Comparison of ENCODE assay signal across 3 worm cellular contexts in the genomic region with DNA sequence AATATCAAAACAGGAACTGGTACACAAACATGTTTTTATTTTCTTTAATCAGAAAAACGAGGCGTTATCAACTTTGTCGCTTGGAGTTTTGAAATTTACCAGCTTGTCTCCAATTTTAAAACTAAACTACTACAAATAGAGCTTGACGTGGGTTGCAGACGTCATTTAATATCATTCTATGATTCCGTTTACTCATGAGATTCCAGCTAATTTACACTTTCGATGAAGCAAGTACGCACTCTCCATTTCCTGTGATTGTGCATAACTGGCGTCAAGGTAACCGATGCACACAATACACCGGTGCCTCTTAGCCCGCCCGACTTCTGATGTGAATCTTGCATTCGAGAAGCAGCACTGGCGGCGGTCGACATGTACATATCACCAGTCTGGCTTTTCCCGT.
TF ChIP-seq lines count a peak whose summit lies in the region.

No protein-coding gene starts in this region.

TF ChIP-seq in whole organism, L1 larva, 84 proteins besides CTCF, POLR2A, EP300 and RAD21 (continues in another document):
- TF ChIP-seq F16B12.6 (tag; optimal IDR thresholded peaks at IDR 0.05; lab: Kevin White, UChicago) (no peak), xbp-1 (tag; optimal IDR thresholded peaks at IDR 0.05; lab: Kevin White, UChicago) (no peak), aly-2 (tag; optimal IDR thresholded peaks at IDR 0.05; lab: Kevin White, UChicago) (no peak), Y116A8C.19 (tag; optimal IDR thresholded peaks at IDR 0.05; lab: Kevin White, UChicago; ENCODE audit: borderline replicate concordance) (no peak), nhr-28 (tag; optimal IDR thresholded peaks at IDR 0.05; lab: Kevin White, UChicago) (no peak), dsc-1 (tag; optimal IDR thresholded peaks at IDR 0.05; lab: Kevin White, UChicago) (peak; percentile 24), sox-4 (tag; optimal IDR thresholded peaks at IDR 0.05; lab: Kevin White, UChicago) (peak; percentile 62), fkh-8 (tag; optimal IDR thresholded peaks at IDR 0.05; lab: Kevin White, UChicago) (peak; percentile 97), swsn-7 (tag; optimal IDR thresholded peaks at IDR 0.05; lab: Kevin White, UChicago) (peak; percentile 37), lsy-2 (tag; optimal IDR thresholded peaks at IDR 0.05; lab: Kevin White, UChicago) (no peak), lir-3 (tag; optimal IDR thresholded peaks at IDR 0.05; lab: Kevin White, UChicago; ENCODE audit: poor library complexity) (no peak), fkh-10 (GFP tag; optimal IDR thresholded peaks at IDR 0.05; lab: Kevin White, UChicago) (peak; percentile 43), ceh-63 (GFP tag; optimal IDR thresholded peaks at IDR 0.05; lab: Kevin White, UChicago) (no peak), tbx-2 (tag; optimal IDR thresholded peaks at IDR 0.05; lab: Kevin White, UChicago) (no peak), efl-1 (optimal IDR thresholded peaks at IDR 0.05; lab: Kevin White, UChicago) (no peak), efl-1 (GFP tag; optimal IDR thresholded peaks at IDR 0.05 in 1 of 2; lab: Kevin White, UChicago) (no peak), nhr-47 (tag; optimal IDR thresholded peaks at IDR 0.05; lab: Kevin White, UChicago) (peak; percentile 72), ceh-90 (tag; optimal IDR thresholded peaks at IDR 0.05; lab: Kevin White, UChicago) (no peak), ama-1 (optimal IDR thresholded peaks at IDR 0.05; lab: Kevin White, UChicago) (no peak), pax-3 (tag; optimal IDR thresholded peaks at IDR 0.05; lab: Kevin White, UChicago) (no peak), alr-1 (tag; optimal IDR thresholded peaks at IDR 0.05; lab: Kevin White, UChicago; ENCODE audit: borderline replicate concordance) (no peak), lin-14 (GFP tag; optimal IDR thresholded peaks at IDR 0.05; lab: Kevin White, UChicago) (peak; percentile 20), unc-86 (tag; optimal IDR thresholded peaks at IDR 0.05; lab: Kevin White, UChicago) (no peak), ztf-11 (tag; optimal IDR thresholded peaks at IDR 0.05; lab: Kevin White, UChicago) (no peak), nhr-19 (GFP tag; conservative IDR thresholded peaks at IDR 0.05; lab: Robert Waterston, UW) (no peak), rnt-1 (tag; optimal IDR thresholded peaks at IDR 0.05; lab: Kevin White, UChicago) (no peak), efl-3 (GFP tag; optimal IDR thresholded peaks at IDR 0.05; lab: Kevin White, UChicago) (no peak), nhr-71 (tag; optimal IDR thresholded peaks at IDR 0.05; lab: Kevin White, UChicago) (peak; percentile 77), C04F5.9 (tag; optimal IDR thresholded peaks at IDR 0.05; lab: Kevin White, UChicago) (no peak), irx-1 (tag; optimal IDR thresholded peaks at IDR 0.05; lab: Kevin White, UChicago) (no peak)

TF ChIP-seq in whole organism, L2 larva, 48 proteins besides CTCF, POLR2A, EP300 and RAD21:
- no peak for TF ChIP-seq unc-55 (GFP tag; optimal IDR thresholded peaks at IDR 0.05; lab: Kevin White, UChicago)
- TF ChIP-seq nhr-21 (tag; optimal IDR thresholded peaks at IDR 0.05; lab: Kevin White, UChicago) = peak; percentile 5

TF ChIP-seq in whole organism, L4 larva, 104 proteins besides CTCF, POLR2A, EP300 and RAD21:
- TF ChIP-seq nhr-11 (tag; optimal IDR thresholded peaks at IDR 0.05; lab: Kevin White, UChicago) (peak; percentile 35), tag-97 (GFP tag; IDR thresholded peaks at IDR 0.05; lab: Robert Waterston, UW) (no peak)
